Fruit fly (Drosophila melanogaster): ENCODE measurements around the gene CG34030.

dm6 chr3L:7075147-7075546 lies at the start of gene CG34030:
- TF ChIP-seq ttk (optimal IDR thresholded peaks at IDR 0.05) (no peak), psq (optimal IDR thresholded peaks at IDR 0.05) (no peak), h (optimal IDR thresholded peaks at IDR 0.05) (no peak), Sin3A (optimal IDR thresholded peaks at IDR 0.05) (no peak)

All from Kc167 (cell line).